Fruit fly (Drosophila melanogaster) whole organism, prepupa: ENCODE data around the gene CG7730.

ENCODE experiments used
- Blimp-1 ChIP-seq: fragments of 200-800 bp; sonication (Bioruptor generic); optimal IDR thresholded peaks from 3 replicates; lab custom pipeline; 2017; ENCODE audit warnings: missing biosample characterization, missing genetic modification characterization, mild to moderate bottlenecking, moderate library complexity, missing genetic modification reagents
- CG11294 ChIP-seq: fragments of 200-800 bp; sonication (Bioruptor generic); IDR thresholded peaks from 2 replicates; pipeline ENCODE4 v1.3.6; 2022; ENCODE audit warnings: missing biosample characterization, missing genetic modification characterization
- CG11762 ChIP-seq: fragments of 200-800 bp; sonication (Bioruptor generic); optimal IDR thresholded peaks from 3 replicates; lab custom pipeline; 2016; ENCODE audit warnings: missing biosample characterization, missing genetic modification characterization; ENCODE audit not compliant: insufficient read depth
- CG11902 ChIP-seq: fragments of 200-800 bp; sonication (Bioruptor generic); optimal IDR thresholded peaks from 3 replicates; lab custom pipeline; 2016; ENCODE audit warnings: missing biosample characterization, missing genetic modification characterization
- CG1621 ChIP-seq: fragments of 200-800 bp; sonication (Bioruptor generic); optimal IDR thresholded peaks from 3 replicates; lab custom pipeline; 2018; ENCODE audit warnings: missing biosample characterization, mild to moderate bottlenecking, missing genetic modification characterization
- CG16779 ChIP-seq: fragments of 200-800 bp; sonication (Bioruptor generic); optimal IDR thresholded peaks from 3 replicates; lab custom pipeline; 2017; ENCODE audit warnings: missing biosample characterization, mild to moderate bottlenecking, missing genetic modification characterization
- CG31627 ChIP-seq: fragments of 200-800 bp; sonication (Bioruptor generic); optimal IDR thresholded peaks from 3 replicates; lab custom pipeline; 2016; ENCODE audit warnings: missing biosample characterization, missing genetic modification characterization
- CG32006 ChIP-seq: fragments of 200-800 bp; sonication (Bioruptor generic); optimal IDR thresholded peaks from 3 replicates; lab custom pipeline; 2017; ENCODE audit warnings: missing biosample characterization, mild to moderate bottlenecking, missing genetic modification characterization
- CG34406 ChIP-seq: fragments of 200-800 bp; sonication (Bioruptor generic); optimal IDR thresholded peaks from 3 replicates; lab custom pipeline; 2016; ENCODE audit warnings: missing biosample characterization, missing genetic modification characterization
- CG3919 ChIP-seq: fragments of 200-800 bp; sonication (Bioruptor generic); optimal IDR thresholded peaks from 3 replicates; lab custom pipeline; 2016; ENCODE audit warnings: missing biosample characterization, missing genetic modification characterization
- CG4318 ChIP-seq: fragments of 200-800 bp; sonication (Bioruptor generic); optimal IDR thresholded peaks from 3 replicates; lab custom pipeline; 2017; ENCODE audit warnings: missing biosample characterization, mild to moderate bottlenecking, missing genetic modification characterization
- CG6276 ChIP-seq: fragments of 200-800 bp; sonication (Bioruptor generic); optimal IDR thresholded peaks from 2 replicates; lab custom pipeline; 2017; ENCODE audit warnings: missing biosample characterization, mild to moderate bottlenecking, missing genetic modification characterization
- CG8632 ChIP-seq: fragments of 200-800 bp; sonication (Bioruptor generic); optimal IDR thresholded peaks from 3 replicates; lab custom pipeline; 2016; ENCODE audit warnings: missing biosample characterization, missing genetic modification characterization
- Eip78C ChIP-seq: fragments of 200-800 bp; sonication (Bioruptor generic); peaks from one replicate; lab custom pipeline; 2016; ENCODE audit warnings: missing biosample characterization, missing genetic modification characterization
- Eip93F ChIP-seq: fragments of 200-800 bp; sonication (Bioruptor generic); optimal IDR thresholded peaks from 2 replicates; lab custom pipeline; 2016; ENCODE audit warnings: missing biosample characterization, mild to moderate bottlenecking, missing genetic modification characterization
- Hr38 ChIP-seq: sonication (Bioruptor generic); optimal IDR thresholded peaks from 2 replicates; lab custom pipeline; 2016; ENCODE audit warnings: missing biosample characterization, missing genetic modification characterization
- Hr39 ChIP-seq: fragments of 200-800 bp; sonication (Bioruptor generic); optimal IDR thresholded peaks from 2 replicates; lab custom pipeline; 2016; ENCODE audit warnings: missing biosample characterization, missing genetic modification characterization
- OdsH ChIP-seq: fragments of 200-800 bp; sonication (Bioruptor generic); optimal IDR thresholded peaks from 3 replicates; lab custom pipeline; 2016; ENCODE audit warnings: missing biosample characterization, missing genetic modification characterization
- Sox14 ChIP-seq: fragments of 200-800 bp; sonication (Bioruptor generic); optimal IDR thresholded peaks from 3 replicates; lab custom pipeline; 2016; ENCODE audit warnings: missing biosample characterization, missing genetic modification characterization
- achi ChIP-seq: fragments of 200-800 bp; sonication (Bioruptor generic); optimal IDR thresholded peaks from 3 replicates; lab custom pipeline; 2016; ENCODE audit warnings: missing biosample characterization, missing genetic modification characterization
- cyc ChIP-seq: fragments of 200-800 bp; sonication (Bioruptor generic); optimal IDR thresholded peaks from 3 replicates; lab custom pipeline; 2016; ENCODE audit warnings: missing biosample characterization, missing genetic modification characterization
- dsx ChIP-seq: fragments of 200-800 bp; optimal IDR thresholded peaks from 3 replicates; lab custom pipeline; 2019; ENCODE audit warnings: missing biosample characterization, mild to moderate bottlenecking, missing genetic modification characterization, moderate library complexity; ENCODE audit not compliant: poor library complexity, severe bottlenecking
- esn ChIP-seq: fragments of 200-800 bp; sonication (Bioruptor generic); optimal IDR thresholded peaks from 2 replicates; lab custom pipeline; 2016; ENCODE audit warnings: missing biosample characterization, mild to moderate bottlenecking, missing genetic modification characterization, moderate library complexity
- fkh ChIP-seq: fragments of 200-800 bp; sonication (Bioruptor generic); optimal IDR thresholded peaks from 3 replicates; lab custom pipeline; 2017; ENCODE audit warnings: missing biosample characterization, mild to moderate bottlenecking, missing genetic modification characterization, moderate library complexity
- net ChIP-seq: fragments of 200-800 bp; sonication (Bioruptor generic); optimal IDR thresholded peaks from 3 replicates; lab custom pipeline; 2016; ENCODE audit warnings: missing biosample characterization, missing genetic modification characterization
- pdm3 ChIP-seq: fragments of 200-800 bp; sonication (Bioruptor generic); optimal IDR thresholded peaks from 3 replicates; lab custom pipeline; 2016; ENCODE audit warnings: missing biosample characterization, missing genetic modification characterization
- spab ChIP-seq: fragments of 200-800 bp; sonication (Bioruptor generic); optimal IDR thresholded peaks from 2 replicates; lab custom pipeline; 2017; ENCODE audit warnings: missing biosample characterization, mild to moderate bottlenecking, missing genetic modification characterization, missing genetic modification reagents
- ss ChIP-seq, 2 experiments: fragments of 200-800 bp; sonication (Bioruptor generic); optimal IDR thresholded peaks; 2 replicates in 1 of 2; 3 replicates in 1 of 2; lab custom pipeline; 2017 to 2018; ENCODE audit warnings: mild to moderate bottlenecking in 2 of 2, missing biosample characterization in 2 of 2, missing genetic modification characterization in 2 of 2, moderate library complexity in 1 of 2
- vri ChIP-seq: fragments of 200-800 bp; sonication (Bioruptor generic); optimal IDR thresholded peaks from 3 replicates; lab custom pipeline; 2016; ENCODE audit warnings: missing biosample characterization, mild to moderate bottlenecking, missing genetic modification characterization

The CG7730 gene

dm6 chr3L:17044799-17045198 is 17.5 kb downstream of the CG7730 start, which contains the start of gene Pop5:
Pop5 (minus strand) TSS chr3L:17045038.
- TF ChIP-seq CG4318 (GFP tag; lab: Kevin White, UChicago), result no peak
- TF ChIP-seq pdm3 (GFP tag; lab: Kevin White, UChicago), result no peak
- peak; percentile 98 for TF ChIP-seq fkh (GFP tag; lab: Kevin White, UChicago)
- no peak for TF ChIP-seq OdsH (GFP tag; lab: Kevin White, UChicago)
- TF ChIP-seq esn, result peak; percentile 33
- TF ChIP-seq Sox14 (GFP tag; lab: Kevin White, UChicago), result no peak
- no peak for TF ChIP-seq Hr39 (GFP tag; lab: Kevin White, UChicago)
- TF ChIP-seq Eip93F, result no peak
- TF ChIP-seq CG11762 (GFP tag; lab: Kevin White, UChicago), result no peak
- peak; percentile 3 for TF ChIP-seq CG1621 (tag; lab: Kevin White, UChicago)

DNA sequence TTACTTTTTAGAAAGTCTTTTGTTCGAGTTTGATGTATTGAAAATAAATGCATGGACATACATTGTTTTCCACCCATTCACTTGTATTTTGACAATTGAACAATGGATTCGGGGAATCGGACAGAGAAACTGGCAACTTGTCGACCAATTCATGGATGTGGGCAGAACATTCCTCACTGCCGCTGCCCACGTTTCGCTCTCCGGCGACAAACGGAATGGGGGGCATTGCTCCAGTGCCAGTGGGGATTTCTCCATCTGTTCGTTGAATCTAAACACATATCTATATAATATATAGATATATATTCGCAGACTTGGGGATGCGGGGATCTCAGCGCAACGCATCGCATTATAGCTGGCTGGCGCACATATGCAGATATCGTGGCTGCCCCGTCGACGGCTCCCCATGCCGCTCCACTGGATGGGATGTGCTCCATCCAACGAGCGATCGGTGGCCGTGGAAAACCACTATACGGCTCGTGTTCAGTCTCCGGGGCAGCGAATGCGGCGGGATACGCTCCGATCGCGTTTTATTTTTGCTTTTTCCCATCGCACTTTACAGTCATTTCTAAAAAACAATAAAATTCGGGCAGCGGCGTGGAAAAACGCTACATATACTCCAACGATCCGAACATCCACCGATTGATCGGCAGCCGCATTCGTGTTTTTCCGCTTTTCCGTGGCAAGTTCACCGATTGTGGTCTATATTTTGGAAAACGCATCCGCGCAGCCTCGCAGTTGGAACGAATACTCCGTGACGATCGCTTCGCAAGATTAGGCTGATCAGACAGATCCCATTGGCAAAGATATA is 18.3 kb downstream of the CG7730 start, which contains the start of gene TpnC73F:
TSS of gene TpnC73F (plus strand) at position 633 of the 808 bp plus-strand sequence.
- no peak for TF ChIP-seq Hr39 (GFP tag; lab: Kevin White, UChicago)
- no peak for TF ChIP-seq CG4318 (GFP tag; lab: Kevin White, UChicago)
- TF ChIP-seq CG34406, result no peak
- no peak for TF ChIP-seq net (GFP tag; lab: Kevin White, UChicago)
- no peak for TF ChIP-seq OdsH (GFP tag; lab: Kevin White, UChicago)
- no peak for TF ChIP-seq Hr38 (GFP tag; lab: Kevin White, UChicago)
- no peak for TF ChIP-seq dsx
- no peak for TF ChIP-seq CG11294 (GFP tag; lab: Robert Waterston, UW)

dm6 chr3L:17047811-17048239 is 20.5 kb downstream of the CG7730 start:
- TF ChIP-seq CG16779 (tag; lab: Kevin White, UChicago), result peak; percentile 4
- no peak for TF ChIP-seq CG11294 (GFP tag; lab: Robert Waterston, UW)
- TF ChIP-seq fkh (GFP tag; lab: Kevin White, UChicago), result peak; percentile 93
- no peak for TF ChIP-seq achi (GFP tag; lab: Kevin White, UChicago)
- no peak for TF ChIP-seq Eip78C (GFP tag; lab: Kevin White, UChicago)
- peak; percentile 5 for TF ChIP-seq Blimp-1 (GFP tag; lab: Kevin White, UChicago)
- TF ChIP-seq CG6276 (GFP tag; lab: Kevin White, UChicago), result no peak
- TF ChIP-seq esn, result no peak
- peak; percentile 8 for TF ChIP-seq CG3919 (GFP tag; lab: Kevin White, UChicago)
- TF ChIP-seq CG32006, result no peak
- TF ChIP-seq ss (GFP tag; optimal IDR thresholded peaks at IDR 0.05; lab: Kevin White, UChicago), result peak in 1 of 2 experiments; percentile 49
- peak; percentile 3 for TF ChIP-seq CG8632 (GFP tag; lab: Kevin White, UChicago)
- peak; percentile 13 for TF ChIP-seq net (GFP tag; lab: Kevin White, UChicago)
- no peak for TF ChIP-seq CG11902 (GFP tag; lab: Kevin White, UChicago)
- TF ChIP-seq, all 60 proteins: peak for 7

dm6 chr3L:17049314-17049713 is 22.0 kb downstream of the CG7730 start, which contains the start of gene rogdi:
rogdi (plus strand) TSS chr3L:17049512.
- TF ChIP-seq Hr38 (GFP tag; lab: Kevin White, UChicago) (no peak), CG31627 (no peak), spab (no peak), CG32006 (no peak), CG6276 (GFP tag; lab: Kevin White, UChicago) (no peak), vri (no peak), OdsH (GFP tag; lab: Kevin White, UChicago) (no peak), dsx (no peak), cyc (GFP tag; lab: Kevin White, UChicago) (no peak)

DNA sequence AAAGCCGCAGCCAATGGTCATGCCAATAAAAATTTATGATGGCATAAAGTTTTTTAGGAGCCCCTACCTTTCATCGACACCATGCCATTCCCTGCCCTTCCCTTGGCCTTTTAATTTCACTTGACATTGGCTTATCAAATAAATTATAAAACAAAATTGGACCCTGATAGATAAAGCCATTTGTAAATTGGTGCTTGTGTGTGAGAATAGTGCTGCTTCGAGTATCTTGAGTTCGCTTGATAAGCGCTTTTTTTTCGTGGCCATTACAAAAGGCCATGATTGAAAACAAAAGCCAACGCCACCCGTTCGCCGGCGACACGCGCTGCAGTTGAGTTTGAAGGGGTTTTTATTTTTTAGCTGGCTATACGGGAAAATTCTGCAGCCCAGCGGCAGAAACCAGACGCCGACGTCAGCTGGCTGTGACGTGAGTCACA is 22.6 kb downstream of the CG7730 start:
- no peak for TF ChIP-seq CG34406
- peak; percentile 67 for TF ChIP-seq vri
